Worm (Caenorhabditis elegans): ENCODE data around the gene tmem-135.

tmem-135 gene

ce11 chrX:4711698-4712329, 38.3 kb downstream of the tmem-135 start, which contains the start of the genes dnj-14 and glit-1:
dnj-14 (minus strand) TSS chrX:4711748.
glit-1 (plus strand) TSS chrX:4712279.
- TF ChIP-seq mep-1 (tag; optimal IDR thresholded peaks at IDR 0.05) (peak; percentile 87), unc-39 (tag; optimal IDR thresholded peaks at IDR 0.05) (no peak), sem-2 (GFP tag; optimal IDR thresholded peaks at IDR 0.05) (no peak), nhr-12 (tag; optimal IDR thresholded peaks at IDR 0.05) (no peak), ceh-83 (GFP tag; optimal IDR thresholded peaks at IDR 0.05) (peak; percentile 17), pha-4 (tag; optimal IDR thresholded peaks at IDR 0.05) (peak; percentile 100), snpc-4 (tag; optimal IDR thresholded peaks at IDR 0.05) (no peak), nhr-28 (tag; optimal IDR thresholded peaks at IDR 0.05) (peak; percentile 30), unc-120 (tag; optimal IDR thresholded peaks at IDR 0.05; ENCODE audit: poor library complexity, severe bottlenecking) (peak; percentile 86), unc-62 (GFP tag; optimal IDR thresholded peaks at IDR 0.05) (peak; percentile 77), nhr-76 (tag; optimal IDR thresholded peaks at IDR 0.05) (no peak), ceh-39 (tag; optimal IDR thresholded peaks at IDR 0.05) (peak; percentile 47), sptf-1 (tag; optimal IDR thresholded peaks at IDR 0.05) (peak; percentile 72), tbx-8 (GFP tag; optimal IDR thresholded peaks at IDR 0.05) (no peak), M03D4.4 (tag; optimal IDR thresholded peaks at IDR 0.05) (peak; percentile 74), elt-1 (tag; optimal IDR thresholded peaks at IDR 0.05; ENCODE audit: borderline replicate concordance, insufficient read depth) (no peak), drap-1 (GFP tag; optimal IDR thresholded peaks at IDR 0.05) (peak; percentile 70), lsy-2 (tag; optimal IDR thresholded peaks at IDR 0.05) (peak; percentile 97), blmp-1 (tag; optimal IDR thresholded peaks at IDR 0.05) (no peak), ceh-43 (GFP tag; optimal IDR thresholded peaks at IDR 0.05) (no peak), mab-5 (tag; optimal IDR thresholded peaks at IDR 0.05) (no peak), flh-1 (GFP tag; optimal IDR thresholded peaks at IDR 0.05) (no peak), ham-2 (GFP tag; optimal IDR thresholded peaks at IDR 0.05) (no peak), nhr-2 (tag; optimal IDR thresholded peaks at IDR 0.05) (no peak), nhr-237 (tag; optimal IDR thresholded peaks at IDR 0.05) (peak; percentile 68), bed-3 (GFP tag; optimal IDR thresholded peaks at IDR 0.05) (peak; percentile 3), hlh-1 (tag; optimal IDR thresholded peaks at IDR 0.05) (peak; percentile 72), cnd-1 (tag; optimal IDR thresholded peaks at IDR 0.05) (peak; percentile 57), elt-3 (tag; optimal IDR thresholded peaks at IDR 0.05) (no peak), zip-8 (tag; optimal IDR thresholded peaks at IDR 0.05) (no peak), lin-13 (tag; optimal IDR thresholded peaks at IDR 0.05) (peak; percentile 92), mls-2 (tag; optimal IDR thresholded peaks at IDR 0.05) (peak; percentile 62), ces-1 (GFP tag; optimal IDR thresholded peaks at IDR 0.05) (peak; percentile 67), ztf-11 (tag; optimal IDR thresholded peaks at IDR 0.05) (peak; percentile 56)

- no peak for TF ChIP-seq elt-3 (tag; optimal IDR thresholded peaks at IDR 0.05)
- TF ChIP-seq ceh-39 (tag; optimal IDR thresholded peaks at IDR 0.05): no peak
- TF ChIP-seq lsy-2 (tag; optimal IDR thresholded peaks at IDR 0.05): no peak
- no peak for TF ChIP-seq flh-1 (GFP tag; optimal IDR thresholded peaks at IDR 0.05)
- TF ChIP-seq blmp-1 (tag; optimal IDR thresholded peaks at IDR 0.05): no peak
- TF ChIP-seq snpc-4 (tag; optimal IDR thresholded peaks at IDR 0.05): no peak
- no peak for TF ChIP-seq nhr-76 (tag; optimal IDR thresholded peaks at IDR 0.05)
- TF ChIP-seq bed-3 (GFP tag; optimal IDR thresholded peaks at IDR 0.05): no peak
- TF ChIP-seq pha-4 (tag; optimal IDR thresholded peaks at IDR 0.05): no peak
Measured at ce11 chrX:4715107-4715506, 41.6 kb downstream of the tmem-135 start, which contains the start of gene rpl-25.1. rpl-25.1 (plus strand) TSS chrX:4715178.

- no peak for TF ChIP-seq ceh-83 (GFP tag; optimal IDR thresholded peaks at IDR 0.05)
- TF ChIP-seq ces-1 (GFP tag; optimal IDR thresholded peaks at IDR 0.05): peak; percentile 66
Measured at ce11 chrX:4718114-4718513, 44.6 kb downstream of the tmem-135 start.
